Fruit fly (Drosophila melanogaster): Measurements from ENCODE around the gene ouib.

The ouib gene

DNA sequence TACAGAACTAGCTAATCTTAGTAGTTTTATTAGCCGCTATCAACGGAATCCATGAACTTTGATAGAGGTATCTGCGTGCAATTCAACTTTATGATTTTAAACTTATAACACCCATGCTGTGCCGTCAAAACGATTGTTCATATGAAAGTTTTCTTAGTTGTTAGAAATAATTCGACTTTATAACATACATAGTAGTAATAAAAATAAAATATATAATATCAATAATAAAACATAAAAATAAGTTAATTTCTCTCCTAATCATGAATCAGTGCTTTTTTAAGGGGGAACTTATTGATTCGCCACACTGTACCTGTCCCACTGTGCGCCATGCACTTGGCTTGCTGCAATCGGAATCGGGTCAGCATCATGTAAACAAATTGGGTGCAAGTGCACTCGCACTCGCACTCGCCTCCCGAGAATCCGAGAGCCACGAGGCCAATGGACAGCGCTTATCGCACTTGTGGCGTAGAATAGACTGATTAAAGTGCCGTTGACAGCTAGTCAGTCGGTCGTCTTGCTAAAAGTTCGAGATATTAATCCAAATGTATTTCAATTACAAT lies 13.3 kb upstream of the ouib start (continued):
- TF ChIP-seq CG12659 (GFP tag; optimal IDR thresholded peaks at IDR 0.05) (no peak), Meics (GFP tag; optimal IDR thresholded peaks at IDR 0.05) (no peak), HmgZ (tag; optimal IDR thresholded peaks at IDR 0.05) (no peak), CG9932 (GFP tag; IDR thresholded peaks at IDR 0.05) (no peak), CG11247 (GFP tag; IDR thresholded peaks at IDR 0.05) (no peak), CG12155 (GFP tag; optimal IDR thresholded peaks at IDR 0.05) (no peak), CG1233 (GFP tag; optimal IDR thresholded peaks at IDR 0.05) (no peak), ken (GFP tag; IDR thresholded peaks at IDR 0.05) (no peak), usp (GFP tag; optimal IDR thresholded peaks at IDR 0.05) (no peak), sd (tag; optimal IDR thresholded peaks at IDR 0.05) (peak; percentile 16), otp (GFP tag; IDR thresholded peaks at IDR 0.05) (no peak), jigr1 (GFP tag; IDR thresholded peaks at IDR 0.05) (no peak), CG4707 (GFP tag; optimal IDR thresholded peaks at IDR 0.05) (peak; percentile 86), ham (GFP tag; IDR thresholded peaks at IDR 0.05) (no peak), Poxn (GFP tag; IDR thresholded peaks at IDR 0.05) (no peak), Asciz (GFP tag; optimal IDR thresholded peaks at IDR 0.05) (peak; percentile 41), esg (GFP tag; conservative IDR thresholded peaks at IDR 0.05) (no peak; the same call in 1 of the 2 replicates), CG17186 (GFP tag; optimal IDR thresholded peaks at IDR 0.05) (no peak), Dip2 (GFP tag; IDR thresholded peaks at IDR 0.05) (no peak), slbo (GFP tag; IDR thresholded peaks at IDR 0.05) (no peak), Mad (GFP tag; optimal IDR thresholded peaks at IDR 0.05) (no peak), Bteb2 (GFP tag; optimal IDR thresholded peaks at IDR 0.05) (no peak), Usf (GFP tag; optimal IDR thresholded peaks at IDR 0.05) (no peak), unc-4 (GFP tag; IDR thresholded peaks at IDR 0.05; ENCODE audit: partially characterized antibody) (no peak), Ets65A (GFP tag) (no peak), CG13123 (GFP tag; optimal IDR thresholded peaks at IDR 0.05) (no peak), Sry-δ (GFP tag; optimal IDR thresholded peaks at IDR 0.05) (no peak), da (GFP tag; optimal IDR thresholded peaks at IDR 0.05) (no peak), MESR4 (GFP tag; optimal IDR thresholded peaks at IDR 0.05) (no peak), row (GFP tag; IDR thresholded peaks at IDR 0.05) (peak; percentile 37; the same call in 1 of the 3 replicates), fru (optimal IDR thresholded peaks at IDR 0.05) (no peak), CG1024 (GFP tag; IDR thresholded peaks at IDR 0.05) (no peak), CTCF (GFP tag; optimal IDR thresholded peaks at IDR 0.05) (no peak), CG34422 (GFP tag; IDR thresholded peaks at IDR 0.05) (no peak), tup (GFP tag; optimal IDR thresholded peaks at IDR 0.05) (no peak), jing (GFP tag; optimal IDR thresholded peaks at IDR 0.05) (no peak), CG2202 (tag; optimal IDR thresholded peaks at IDR 0.05) (no peak), CG10979 (tag; optimal IDR thresholded peaks at IDR 0.05) (peak; percentile 18), p53 (GFP tag; optimal IDR thresholded peaks at IDR 0.05) (no peak), dm (GFP tag; optimal IDR thresholded peaks at IDR 0.05) (no peak), CG3281 (GFP tag; optimal IDR thresholded peaks at IDR 0.05) (no peak), sc (optimal IDR thresholded peaks at IDR 0.05) (no peak), sc (GFP tag; optimal IDR thresholded peaks at IDR 0.05) (no peak), Dip3 (GFP tag; optimal IDR thresholded peaks at IDR 0.05) (no peak), CG31365 (tag; optimal IDR thresholded peaks at IDR 0.05) (no peak), mam (GFP tag; optimal IDR thresholded peaks at IDR 0.05) (no peak), CG17829 (tag; optimal IDR thresholded peaks at IDR 0.05) (no peak), CG8388 (GFP tag; optimal IDR thresholded peaks at IDR 0.05) (no peak), grn (GFP tag; optimal IDR thresholded peaks at IDR 0.05) (no peak), CG14667 (GFP tag; IDR thresholded peaks at IDR 0.05) (no peak), Doc2 (GFP tag; IDR thresholded peaks at IDR 0.05) (no peak), Camta (GFP tag; optimal IDR thresholded peaks at IDR 0.05) (no peak), zen2 (GFP tag; IDR thresholded peaks at IDR 0.05; ENCODE audit: partially characterized antibody) (no peak), CG7271 (tag; optimal IDR thresholded peaks at IDR 0.05) (no peak)
